Worm (Caenorhabditis elegans) whole organism, L4 larva: ENCODE results near the gene hrg-3.

Experiments
- R02D3.7 ChIP-seq: fragments of 150-350 bp; sonication (generic microtip); optimal IDR thresholded peaks from 3 replicates; lab custom pipeline; 2014; ENCODE audit warnings: missing biosample characterization, missing genetic modification characterization
- T20F7.1 ChIP-seq: fragments of 200-800 bp; sonication (Bioruptor generic); optimal IDR thresholded peaks from 2 replicates; lab custom pipeline; 2018; ENCODE audit warnings: mild to moderate bottlenecking, missing genetic modification characterization, missing compliant biosample characterization
- Y48G9A.11 ChIP-seq: fragments of 200-800 bp; sonication (Bioruptor generic); IDR thresholded peaks from 2 replicates; pipeline ENCODE4 v1.3.6; 2022; ENCODE audit warnings: missing genetic modification reagents, missing genetic modification characterization, missing compliant biosample characterization
- Y75B8A.6 ChIP-seq: fragments of 200-800 bp; sonication (Bioruptor generic); IDR thresholded peaks from 2 replicates; pipeline ENCODE4 v1.3.6; 2022; ENCODE audit warnings: missing genetic modification reagents, missing genetic modification characterization, missing compliant biosample characterization
- aly-2 ChIP-seq: sonication (generic microtip); optimal IDR thresholded peaks from 2 replicates; lab custom pipeline; 2018; ENCODE audit warnings: missing biosample characterization, missing genetic modification characterization
- ama-1 ChIP-seq: fragments of 150-350 bp; optimal IDR thresholded peaks from 2 replicates; lab custom pipeline; 2014; ENCODE audit warnings: inconsistent platforms, mixed read lengths
- arid-1 ChIP-seq: fragments of 200-800 bp; sonication (Bioruptor generic); conservative IDR thresholded peaks from 2 replicates; pipeline ENCODE4 v1.3.6; 2022; ENCODE audit warnings: missing genetic modification reagents, missing genetic modification characterization, missing compliant biosample characterization
- ceh-62 ChIP-seq: sonication (generic microtip); optimal IDR thresholded peaks from 2 replicates; lab custom pipeline; 2017; ENCODE audit warnings: missing biosample characterization, missing genetic modification characterization
- ctbp-1 ChIP-seq: fragments of 200-800 bp; sonication (Bioruptor generic); IDR thresholded peaks from 2 replicates; pipeline ENCODE4 v1.3.6; 2022; ENCODE audit warnings: missing genetic modification reagents, missing genetic modification characterization, missing compliant biosample characterization
- daf-16 ChIP-seq, 3 experiments: sonication (generic microtip); optimal IDR thresholded peaks; 2 replicates each; lab custom pipeline; 2016 to 2017; ENCODE audit warnings: missing genetic modification characterization in 3 of 3, missing genetic modification reagents in 3 of 3, mild to moderate bottlenecking in 2 of 3, missing compliant biosample characterization in 2 of 3, missing biosample characterization in 1 of 3, moderate library complexity in 1 of 3
- daf-8 ChIP-seq: fragments of 200-800 bp; sonication (Bioruptor generic); IDR thresholded peaks from 2 replicates; pipeline ENCODE4 v1.3.6; 2022; ENCODE audit warnings: missing genetic modification characterization, missing compliant biosample characterization
- dmd-6 ChIP-seq: fragments of 200-800 bp; sonication (Bioruptor generic); IDR thresholded peaks from 2 replicates; pipeline ENCODE4 v1.3.6; 2022; ENCODE audit warnings: missing genetic modification reagents, missing genetic modification characterization, missing compliant biosample characterization
- duxl-1 ChIP-seq: sonication (generic microtip); optimal IDR thresholded peaks from 2 replicates; lab custom pipeline; 2016; ENCODE audit warnings: mild to moderate bottlenecking, missing genetic modification characterization, moderate library complexity, missing compliant biosample characterization; ENCODE audit not compliant: poor library complexity
- dve-1 ChIP-seq: sonication (generic microtip); optimal IDR thresholded peaks from 2 replicates; lab custom pipeline; 2017; ENCODE audit warnings: antibody characterized with exemption, mild to moderate bottlenecking, missing genetic modification characterization, missing compliant biosample characterization; ENCODE audit not compliant: insufficient read depth
- fos-1 ChIP-seq: fragments of 150-350 bp; optimal IDR thresholded peaks from 2 replicates; lab custom pipeline; 2014; ENCODE audit warnings: missing biosample characterization, missing genetic modification characterization
- gei-8 ChIP-seq: fragments of 200-800 bp; sonication (Bioruptor generic); optimal IDR thresholded peaks from 2 replicates; lab custom pipeline; 2018; ENCODE audit warnings: mild to moderate bottlenecking, missing genetic modification characterization, missing compliant biosample characterization
- hif-1 ChIP-seq, 2 experiments: sonication (generic microtip); optimal IDR thresholded peaks; 2 replicates each; lab custom pipeline; 2016 to 2017; ENCODE audit warnings: missing compliant biosample characterization in 2 of 2, missing genetic modification characterization in 2 of 2, missing genetic modification reagents in 2 of 2, missing genotype in 2 of 2, mild to moderate bottlenecking in 1 of 2
- hlh-11 ChIP-seq: fragments of 200-800 bp; sonication (Bioruptor generic); optimal IDR thresholded peaks from 2 replicates; lab custom pipeline; 2018; ENCODE audit warnings: mild to moderate bottlenecking, missing genetic modification characterization, missing compliant biosample characterization
- hlh-30 ChIP-seq: sonication (generic microtip); optimal IDR thresholded peaks from 2 replicates; lab custom pipeline; 2017; ENCODE audit warnings: antibody characterized with exemption, mild to moderate bottlenecking, missing genetic modification characterization, missing compliant biosample characterization; ENCODE audit not compliant: insufficient read depth
- hmg-1.1 ChIP-seq: fragments of 200-800 bp; sonication (Bioruptor generic); IDR thresholded peaks from 2 replicates; pipeline ENCODE4 v1.3.6; 2022; ENCODE audit warnings: missing genetic modification reagents, missing genetic modification characterization, missing compliant biosample characterization
- jun-1 ChIP-seq: fragments of 150-350 bp; optimal IDR thresholded peaks from 2 replicates; lab custom pipeline; 2014; ENCODE audit warnings: missing biosample characterization, missing genetic modification reagents, missing genetic modification characterization
- lin-29 ChIP-seq: fragments of 200-800 bp; sonication (Bioruptor generic); IDR thresholded peaks from 2 replicates; pipeline ENCODE4 v1.3.6; 2022; ENCODE audit warnings: missing genetic modification reagents, missing genetic modification characterization, missing compliant biosample characterization
- lsy-2 ChIP-seq, 2 experiments: fragments of 150-350 bp in 1 of 2; sonication (generic microtip) in 1 of 2; optimal IDR thresholded peaks; 2 replicates each; lab custom pipeline; 2014 to 2017; ENCODE audit warnings: missing biosample characterization in 2 of 2, missing genetic modification characterization in 2 of 2
- madf-5 ChIP-seq, 2 experiments: fragments of 200-800 bp; sonication (Bioruptor generic); IDR thresholded peaks; 2 replicates each; pipeline ENCODE4 v1.3.6; 2022; ENCODE audit warnings: missing compliant biosample characterization in 2 of 2, missing genetic modification characterization in 2 of 2
- madf-9 ChIP-seq: fragments of 200-800 bp; sonication (Bioruptor generic); conservative IDR thresholded peaks from 2 replicates; pipeline ENCODE4 v1.3.6; 2022; ENCODE audit warnings: missing genetic modification reagents, missing genetic modification characterization, missing compliant biosample characterization
- mdl-1 ChIP-seq, 2 experiments: fragments of 150-350 bp in 1 of 2; sonication (generic microtip) in 1 of 2; optimal IDR thresholded peaks; 2 replicates each; lab custom pipeline; 2014 to 2017; ENCODE audit warnings: missing biosample characterization in 2 of 2, missing genetic modification characterization in 2 of 2
- mxl-2 ChIP-seq: fragments of 200-800 bp; sonication (Bioruptor generic); conservative IDR thresholded peaks from 2 replicates; pipeline ENCODE4 v1.3.6; 2022; ENCODE audit warnings: missing genetic modification reagents, missing genetic modification characterization, missing compliant biosample characterization
- nhr-237 ChIP-seq: sonication (generic microtip); optimal IDR thresholded peaks from 2 replicates; lab custom pipeline; 2017; ENCODE audit warnings: missing biosample characterization, missing genetic modification characterization
- nhr-28 ChIP-seq: fragments of 150-350 bp; optimal IDR thresholded peaks from 2 replicates; lab custom pipeline; 2014; ENCODE audit warnings: missing biosample characterization, missing genetic modification characterization
- nhr-48 ChIP-seq: sonication (generic microtip); optimal IDR thresholded peaks from 2 replicates; lab custom pipeline; 2016; ENCODE audit warnings: mild to moderate bottlenecking, missing genetic modification characterization, missing compliant biosample characterization
- nhr-6 ChIP-seq: fragments of 150-350 bp; optimal IDR thresholded peaks from 2 replicates; lab custom pipeline; 2014; ENCODE audit warnings: missing biosample characterization, missing genetic modification characterization
- pha-4 ChIP-seq, 2 experiments: fragments of 150-350 bp in 1 of 2; fragments of 200-800 bp in 1 of 2; sonication (Bioruptor generic) in 1 of 2; IDR thresholded peaks in 1 of 2; optimal IDR thresholded peaks in 1 of 2; 2 replicates each; pipeline versions ENCODE4 v1.3.6 to Lab custom; 2014 to 2022; ENCODE audit warnings: missing genetic modification characterization in 2 of 2, missing genetic modification reagents in 2 of 2, missing biosample characterization in 1 of 2, missing compliant biosample characterization in 1 of 2
- php-3 ChIP-seq: fragments of 200-800 bp; sonication (Bioruptor generic); IDR thresholded peaks from 2 replicates; pipeline ENCODE4 v1.3.6; 2022; ENCODE audit warnings: missing genetic modification reagents, missing genetic modification characterization, missing compliant biosample characterization
- sdz-12 ChIP-seq: fragments of 200-800 bp; sonication (Bioruptor generic); optimal IDR thresholded peaks from 2 replicates; lab custom pipeline; 2018; ENCODE audit warnings: mild to moderate bottlenecking, missing genetic modification characterization, missing compliant biosample characterization
- set-16 ChIP-seq: fragments of 200-800 bp; sonication (Bioruptor generic); IDR thresholded peaks from 2 replicates; pipeline ENCODE4 v1.3.6; 2022; ENCODE audit warnings: missing genetic modification reagents, missing genetic modification characterization, missing compliant biosample characterization
- unc-62 ChIP-seq, 3 experiments: fragments of 150-350 bp in 1 of 3; sonication (generic microtip); optimal IDR thresholded peaks in 2 of 3; peaks in 1 of 3; 1 replicate in 1 of 3; 2 replicates in 2 of 3; lab custom pipeline; 2014 to 2017; ENCODE audit warnings: missing biosample characterization in 3 of 3, missing genetic modification characterization in 3 of 3, missing genetic modification reagents in 3 of 3, missing genotype in 1 of 3
- zfp-3 ChIP-seq: fragments of 200-800 bp; sonication (Bioruptor generic); conservative IDR thresholded peaks from 2 replicates; pipeline ENCODE4 v1.3.6; 2022; ENCODE audit warnings: missing genetic modification reagents, missing genetic modification characterization, missing compliant biosample characterization

hrg-3 gene

DNA sequence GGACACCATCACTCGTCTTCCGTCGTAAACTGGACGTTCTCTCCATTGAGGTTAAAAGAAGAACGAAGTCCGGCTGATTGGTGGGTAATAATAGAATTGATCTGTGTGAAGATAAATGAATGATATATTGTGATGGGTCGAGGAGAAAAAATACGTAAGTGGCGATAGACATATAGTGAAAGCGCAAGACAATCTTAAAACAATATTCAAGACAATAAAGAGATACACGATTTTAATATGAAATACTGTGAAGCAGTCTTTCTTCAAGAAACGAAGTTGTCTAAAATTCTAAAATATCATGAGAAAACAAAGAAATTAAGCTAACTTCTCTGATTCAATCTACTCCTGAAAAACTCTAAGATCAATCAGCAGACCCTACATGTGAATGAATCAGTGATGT, 42.7 kb upstream of the hrg-3 start, which contains the start of gene F40F9.10:
Gene F40F9.10 (minus strand): TSS at position 101 of the 400 bp plus-strand sequence.
- TF ChIP-seq set-16 (GFP tag; lab: Robert Waterston, UW) (no peak), gei-8 (GFP tag; lab: Kevin White, UChicago) (no peak), arid-1 (no peak), zfp-3 (no peak), jun-1 (no peak), nhr-6 (tag; lab: Kevin White, UChicago) (no peak), unc-62 (GFP tag; optimal IDR thresholded peaks at IDR 0.05 in 1 of 2; lab: Kevin White, UChicago) (no peak), unc-62 (tag; optimal IDR thresholded peaks at IDR 0.05; lab: Kevin White, UChicago) (no peak), pha-4 (GFP tag; IDR thresholded peaks at IDR 0.05; lab: Robert Waterston, UW) (no peak), pha-4 (tag; optimal IDR thresholded peaks at IDR 0.05; lab: Kevin White, UChicago) (no peak), sdz-12 (GFP tag; lab: Kevin White, UChicago) (no peak), aly-2 (no peak), duxl-1 (tag; lab: Kevin White, UChicago) (no peak), R02D3.7 (no peak)

DNA sequence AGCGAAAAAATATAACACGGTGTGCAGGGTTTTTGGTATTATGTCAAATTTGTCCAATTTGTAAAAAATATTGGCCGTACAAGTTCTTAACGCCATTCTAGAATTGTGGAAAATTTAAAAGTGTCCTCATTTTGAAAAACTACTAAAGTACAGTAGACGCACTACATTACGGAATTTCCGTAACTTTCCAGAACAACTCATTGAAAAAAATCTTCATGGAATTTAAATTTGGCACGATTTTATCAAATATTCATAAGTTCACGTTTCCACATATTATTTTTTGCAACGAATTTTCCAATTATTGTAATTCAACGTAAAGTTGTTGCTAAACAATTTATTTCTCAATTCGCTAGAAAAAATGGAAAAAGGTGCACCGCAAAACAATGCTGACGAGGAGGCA, 41.4 kb upstream of the hrg-3 start, which contains the start of gene F40F9.3:
Gene F40F9.3 (plus strand): TSS at position 301 of the 400 bp plus-strand sequence.
- TF ChIP-seq madf-5 (GFP tag; IDR thresholded peaks at IDR 0.05; lab: Robert Waterston, UW) (no peak), arid-1 (no peak), Y75B8A.6 (no peak), duxl-1 (tag; lab: Kevin White, UChicago) (no peak), mdl-1 (tag; optimal IDR thresholded peaks at IDR 0.05; lab: Kevin White, UChicago) (no peak), lin-29 (GFP tag; lab: Robert Waterston, UW) (no peak), daf-8 (GFP tag; lab: Robert Waterston, UW) (no peak), Y48G9A.11 (GFP tag; lab: Robert Waterston, UW) (no peak), mxl-2 (no peak)
- TF ChIP-seq, all 104 proteins: peak for 0

DNA sequence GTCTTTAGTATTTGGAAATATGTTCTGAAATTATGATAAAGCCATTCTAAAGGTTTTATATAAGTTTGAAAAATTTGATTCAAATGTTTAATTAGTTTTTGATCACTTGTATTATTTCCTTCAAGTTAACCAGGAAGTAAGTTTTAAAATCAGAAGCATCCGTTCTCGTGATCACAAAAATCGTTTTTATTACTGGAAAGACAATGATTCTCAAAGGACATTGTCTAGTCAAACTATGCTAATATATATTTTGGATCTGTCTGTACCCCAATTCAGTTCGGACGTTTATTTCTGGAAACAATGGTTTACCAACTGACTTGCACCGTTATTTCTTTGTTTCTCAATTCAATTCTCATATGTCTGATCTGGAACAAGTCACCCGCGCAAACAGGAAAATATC, 39.9 kb upstream of the hrg-3 start, which contains the start of gene str-188:
Gene str-188 (plus strand): TSS at position 301 of the 400 bp plus-strand sequence.
- TF ChIP-seq nhr-28 (tag; lab: Kevin White, UChicago): no peak
- TF ChIP-seq ama-1 (lab: Kevin White, UChicago): no peak
- no peak for TF ChIP-seq dmd-6
- no peak for TF ChIP-seq fos-1 (tag; lab: Kevin White, UChicago)
- TF ChIP-seq nhr-48 (tag; lab: Kevin White, UChicago): no peak
- TF ChIP-seq duxl-1 (tag; lab: Kevin White, UChicago): no peak
- TF ChIP-seq php-3 (GFP tag; lab: Robert Waterston, UW): no peak
- no peak for TF ChIP-seq madf-9
- no peak for TF ChIP-seq unc-62 (GFP tag; optimal IDR thresholded peaks at IDR 0.05 in 1 of 2; lab: Kevin White, UChicago)
- no peak for TF ChIP-seq unc-62 (tag; optimal IDR thresholded peaks at IDR 0.05; lab: Kevin White, UChicago)
- TF ChIP-seq ctbp-1 (GFP tag; lab: Robert Waterston, UW): no peak
- TF ChIP-seq lin-29 (GFP tag; lab: Robert Waterston, UW): no peak
- TF ChIP-seq nhr-237 (tag; lab: Kevin White, UChicago): no peak
- TF ChIP-seq ceh-62 (tag; lab: Kevin White, UChicago): no peak
- TF ChIP-seq lsy-2 (tag; optimal IDR thresholded peaks at IDR 0.05; lab: Kevin White, UChicago): no peak
- TF ChIP-seq madf-5 (GFP tag; IDR thresholded peaks at IDR 0.05; lab: Robert Waterston, UW): no peak
- no peak for TF ChIP-seq hif-1 (tag; optimal IDR thresholded peaks at IDR 0.05; lab: Kevin White, UChicago)

DNA sequence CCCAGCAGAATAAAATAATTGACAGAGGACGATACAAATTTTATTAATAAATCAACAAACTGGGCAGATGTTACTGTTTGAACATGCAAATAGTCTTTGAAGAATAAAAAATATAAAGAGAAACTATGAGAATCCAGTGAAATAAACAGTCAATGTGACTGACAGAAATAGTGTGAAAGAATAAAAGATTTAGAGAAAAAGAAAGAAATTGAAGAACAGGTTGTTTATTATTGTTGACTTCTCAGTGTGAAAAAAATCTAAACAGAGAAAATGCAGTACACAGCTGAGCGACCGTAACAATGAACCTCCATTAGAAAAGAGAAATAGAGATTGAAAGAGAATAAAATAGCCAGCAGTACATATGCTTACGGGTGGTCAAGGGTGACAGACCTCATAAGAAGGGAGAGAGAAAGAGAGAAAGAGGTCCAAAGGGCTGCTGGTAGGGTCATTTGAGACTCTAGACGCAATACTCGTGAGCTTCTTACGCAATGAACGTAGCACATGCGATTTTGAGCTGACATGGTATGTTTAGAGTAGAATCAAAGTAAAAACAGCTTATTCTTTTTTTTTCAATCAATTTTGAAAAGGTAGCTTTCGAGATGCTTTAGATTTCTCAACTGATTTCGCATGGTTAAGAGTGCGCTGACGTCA, 32.1 kb upstream of the hrg-3 start, which contains the start of gene slcr-46.3:
Gene slcr-46.3 (minus strand): TSS at position 86 of the 651 bp plus-strand sequence.
- TF ChIP-seq dve-1 (tag; lab: Kevin White, UChicago) (peak; percentile 23), T20F7.1 (GFP tag; lab: Kevin White, UChicago) (no peak), mdl-1 (tag; optimal IDR thresholded peaks at IDR 0.05; lab: Kevin White, UChicago) (peak in 1 of 2 experiments; percentile 51), hmg-1.1 (GFP tag; lab: Robert Waterston, UW) (no peak), daf-16 (GFP tag; optimal IDR thresholded peaks at IDR 0.05; lab: Kevin White, UChicago) (no peak), daf-16 (tag; optimal IDR thresholded peaks at IDR 0.05; lab: Kevin White, UChicago) (peak; percentile 18), hlh-30 (tag; lab: Kevin White, UChicago) (peak; percentile 38), hlh-11 (tag; lab: Kevin White, UChicago) (peak; percentile 7)
